Worm (Caenorhabditis elegans): ENCODE measurements around the gene him-6.

ce11 chrIV:12468359-12468758, 22.2 kb upstream of the him-6 start, which contains the start of gene igdb-2:
- TF ChIP-seq aly-2 (tag; optimal IDR thresholded peaks at IDR 0.05) (no peak), mep-1 (tag; optimal IDR thresholded peaks at IDR 0.05) (no peak)

All from whole organism, L4 larva.